Worm (Caenorhabditis elegans) whole organism, young adult: ENCODE data around the gene W01A11.7.

Source experiments
- B0019.2 ChIP-seq: fragments of 200-800 bp; sonication (Bioruptor generic); conservative IDR thresholded peaks from 2 replicates; pipeline ENCODE4 v1.3.6; 2022; ENCODE audit warnings: missing genetic modification reagents, missing genetic modification characterization, missing compliant biosample characterization
- B0336.3 ChIP-seq: fragments of 200-800 bp; sonication (Bioruptor generic); IDR thresholded peaks from 2 replicates; pipeline ENCODE4 v1.3.6; 2022; ENCODE audit warnings: missing genetic modification characterization, missing compliant biosample characterization
- C06A6.2 ChIP-seq: fragments of 200-800 bp; sonication (Bioruptor generic); conservative IDR thresholded peaks from 2 replicates; pipeline ENCODE4 v1.3.6; 2022; ENCODE audit warnings: missing genetic modification characterization, missing compliant biosample characterization
- C17E4.6 ChIP-seq: fragments of 200-800 bp; sonication (Bioruptor generic); IDR thresholded peaks from 2 replicates; pipeline ENCODE4 v1.3.6; 2022; ENCODE audit warnings: missing genetic modification reagents, missing genetic modification characterization, missing compliant biosample characterization
- F57A8.1 ChIP-seq: fragments of 200-800 bp; sonication (Bioruptor generic); optimal IDR thresholded peaks from 2 replicates; lab custom pipeline; 2018; ENCODE audit warnings: mild to moderate bottlenecking, missing genetic modification characterization, moderate library complexity, missing compliant biosample characterization
- T07F8.4 ChIP-seq: sonication (generic microtip); optimal IDR thresholded peaks from 2 replicates; lab custom pipeline; 2016; ENCODE audit warnings: mild to moderate bottlenecking, missing genetic modification characterization, moderate library complexity, missing compliant biosample characterization
- Y56A3A.18 ChIP-seq: fragments of 200-800 bp; sonication (Bioruptor generic); IDR thresholded peaks from 2 replicates; pipeline ENCODE4 v1.3.6; 2022; ENCODE audit warnings: missing genetic modification reagents, missing genetic modification characterization, missing compliant biosample characterization
- Y67H2A.10 ChIP-seq: fragments of 200-800 bp; sonication (Bioruptor generic); conservative IDR thresholded peaks from 2 replicates; pipeline ENCODE4 v1.3.6; 2022; ENCODE audit warnings: missing genetic modification reagents, missing genetic modification characterization, missing compliant biosample characterization
- aptf-2 ChIP-seq: fragments of 200-800 bp; sonication (Bioruptor generic); conservative IDR thresholded peaks from 2 replicates; pipeline ENCODE4 v1.3.6; 2022; ENCODE audit warnings: missing genetic modification reagents, missing genetic modification characterization, missing compliant biosample characterization
- atf-7 ChIP-seq: sonication (generic microtip); optimal IDR thresholded peaks from 2 replicates; lab custom pipeline; 2017; ENCODE audit warnings: mild to moderate bottlenecking, missing genetic modification characterization, missing compliant biosample characterization
- attf-3 ChIP-seq: fragments of 200-800 bp; sonication (Bioruptor generic); conservative IDR thresholded peaks from 2 replicates; pipeline ENCODE4 v1.3.6; 2022; ENCODE audit warnings: missing genetic modification reagents, missing genetic modification characterization, missing compliant biosample characterization
- attf-6 ChIP-seq: fragments of 200-800 bp; sonication (Bioruptor generic); IDR thresholded peaks from 2 replicates; pipeline ENCODE4 v1.3.6; 2022; ENCODE audit warnings: missing genetic modification reagents, missing genetic modification characterization, missing compliant biosample characterization
- ccch-3 ChIP-seq: fragments of 200-800 bp; sonication (Bioruptor generic); optimal IDR thresholded peaks from 2 replicates; lab custom pipeline; 2018; ENCODE audit warnings: mild to moderate bottlenecking, missing genetic modification characterization, missing compliant biosample characterization
- cebp-1 ChIP-seq, 2 experiments: fragments of 200-800 bp in 1 of 2; sonication (Bioruptor generic) in 1 of 2; sonication (generic microtip) in 1 of 2; IDR thresholded peaks in 1 of 2; optimal IDR thresholded peaks in 1 of 2; 2 replicates each; pipeline versions ENCODE4 v1.3.6 to Lab custom; 2017 to 2022; ENCODE audit warnings: missing compliant biosample characterization in 2 of 2, missing genetic modification characterization in 2 of 2, mild to moderate bottlenecking in 1 of 2, missing genetic modification reagents in 1 of 2, moderate library complexity in 1 of 2
- ceh-100 ChIP-seq: fragments of 200-800 bp; sonication (Bioruptor generic); IDR thresholded peaks from 2 replicates; pipeline ENCODE4 v1.3.6; 2022; ENCODE audit warnings: missing genetic modification reagents, missing genetic modification characterization, missing compliant biosample characterization
- ceh-58 ChIP-seq: fragments of 200-800 bp; sonication (Bioruptor generic); IDR thresholded peaks from 2 replicates; pipeline ENCODE4 v1.3.6; 2022; ENCODE audit warnings: missing genetic modification characterization, missing compliant biosample characterization
- ceh-79 ChIP-seq: sonication (generic microtip); optimal IDR thresholded peaks from 2 replicates; lab custom pipeline; 2017; ENCODE audit warnings: mild to moderate bottlenecking, missing genetic modification characterization, missing compliant biosample characterization
- chd-7 ChIP-seq: sonication (generic microtip); optimal IDR thresholded peaks from 2 replicates; lab custom pipeline; 2016; ENCODE audit warnings: mild to moderate bottlenecking, missing genetic modification characterization, moderate library complexity, missing compliant biosample characterization
- dox-1 ChIP-seq: fragments of 200-800 bp; sonication (Bioruptor generic); IDR thresholded peaks from 2 replicates; pipeline ENCODE4 v1.3.6; 2022; ENCODE audit warnings: missing genetic modification reagents, missing genetic modification characterization, missing compliant biosample characterization
- efl-1 ChIP-seq: fragments of 150-350 bp; optimal IDR thresholded peaks from 2 replicates; lab custom pipeline; 2014; ENCODE audit warnings: missing biosample characterization, missing genetic modification reagents, missing genetic modification characterization
- ets-4 ChIP-seq: fragments of 200-800 bp; sonication (Bioruptor generic); optimal IDR thresholded peaks from 2 replicates; lab custom pipeline; 2018; ENCODE audit warnings: mild to moderate bottlenecking, missing genetic modification characterization, missing compliant biosample characterization
- gei-17 ChIP-seq: fragments of 200-800 bp; sonication (Bioruptor generic); optimal IDR thresholded peaks from 2 replicates; lab custom pipeline; 2018; ENCODE audit warnings: mild to moderate bottlenecking, missing genetic modification characterization, missing compliant biosample characterization
- hlh-12 ChIP-seq: sonication (generic microtip); optimal IDR thresholded peaks from 2 replicates; lab custom pipeline; 2016; ENCODE audit warnings: missing genetic modification characterization, missing compliant biosample characterization
- hmg-1.2 ChIP-seq: fragments of 200-800 bp; sonication (Bioruptor generic); IDR thresholded peaks from 2 replicates; pipeline ENCODE4 v1.3.6; 2022; ENCODE audit warnings: missing genetic modification reagents, missing genetic modification characterization, missing compliant biosample characterization
- hmg-20 ChIP-seq: fragments of 200-800 bp; sonication (Bioruptor generic); IDR thresholded peaks from 2 replicates; pipeline ENCODE4 v1.3.6; 2022; ENCODE audit warnings: missing genetic modification reagents, missing genetic modification characterization, missing compliant biosample characterization
- lir-1 ChIP-seq: fragments of 200-800 bp; sonication (Bioruptor generic); conservative IDR thresholded peaks from 2 replicates; pipeline ENCODE4 v1.3.6; 2022; ENCODE audit warnings: missing genetic modification reagents, missing genetic modification characterization, missing compliant biosample characterization
- lsy-27 ChIP-seq: sonication (generic microtip); optimal IDR thresholded peaks from 2 replicates; lab custom pipeline; 2017; ENCODE audit warnings: missing genetic modification characterization, mild to moderate bottlenecking, missing compliant biosample characterization, antibody characterized with exemption, missing genotype, borderline replicate concordance; ENCODE audit not compliant: insufficient read depth
- mxl-1 ChIP-seq: sonication (generic microtip); optimal IDR thresholded peaks from 2 replicates; lab custom pipeline; 2016; ENCODE audit warnings: missing genetic modification characterization, missing compliant biosample characterization
- nfya-2 ChIP-seq: fragments of 200-800 bp; sonication (Bioruptor generic); IDR thresholded peaks from 2 replicates; pipeline ENCODE4 v1.3.6; 2022; ENCODE audit warnings: missing genetic modification reagents, missing genetic modification characterization, missing compliant biosample characterization
- nhr-27 ChIP-seq: fragments of 200-800 bp; sonication (Bioruptor generic); optimal IDR thresholded peaks from 2 replicates; lab custom pipeline; 2018; ENCODE audit warnings: mild to moderate bottlenecking, missing genetic modification characterization, moderate library complexity, missing compliant biosample characterization
- nhr-80 ChIP-seq: sonication (generic microtip); optimal IDR thresholded peaks from 2 replicates; lab custom pipeline; 2016; ENCODE audit warnings: missing genetic modification characterization, missing compliant biosample characterization
- nhr-90 ChIP-seq: sonication (generic microtip); optimal IDR thresholded peaks from 2 replicates; lab custom pipeline; 2016; ENCODE audit warnings: missing genotype, mild to moderate bottlenecking, missing genetic modification characterization, missing compliant biosample characterization
- pha-4 ChIP-seq: fragments of 150-350 bp; sonication (generic microtip); optimal IDR thresholded peaks from 2 replicates; lab custom pipeline; 2014; ENCODE audit warnings: missing biosample characterization, missing genetic modification reagents, missing genetic modification characterization
- sdz-38 ChIP-seq: sonication (generic microtip); optimal IDR thresholded peaks from 2 replicates; lab custom pipeline; 2016; ENCODE audit warnings: missing genotype, missing genetic modification characterization, missing compliant biosample characterization
- snpc-1.3 ChIP-seq: sonication (generic microtip); optimal IDR thresholded peaks from 2 replicates; lab custom pipeline; 2017; ENCODE audit warnings: missing genetic modification characterization, mild to moderate bottlenecking, missing compliant biosample characterization, antibody characterized with exemption, moderate library complexity, missing genotype, missing genetic modification reagents; ENCODE audit not compliant: insufficient read depth
- sptf-2 ChIP-seq: fragments of 200-800 bp; sonication (Bioruptor generic); optimal IDR thresholded peaks from 2 replicates; lab custom pipeline; 2018; ENCODE audit warnings: mild to moderate bottlenecking, missing genetic modification characterization, missing compliant biosample characterization
- tbp1 ChIP-seq: fragments of 200-800 bp; sonication (Bioruptor generic); optimal IDR thresholded peaks from 2 replicates; lab custom pipeline; 2018; ENCODE audit warnings: mild to moderate bottlenecking, missing genetic modification characterization, missing compliant biosample characterization
- tbx-9 ChIP-seq: sonication (generic microtip); optimal IDR thresholded peaks from 2 replicates; lab custom pipeline; 2016; ENCODE audit warnings: borderline replicate concordance, missing genetic modification characterization, inconsistent platforms, missing compliant biosample characterization
- unc-62 ChIP-seq: fragments of 150-350 bp; optimal IDR thresholded peaks from 2 replicates; lab custom pipeline; 2014; ENCODE audit warnings: missing biosample characterization, missing genetic modification reagents, missing genetic modification characterization
- zfh-2 ChIP-seq: fragments of 200-800 bp; sonication (Bioruptor generic); conservative IDR thresholded peaks from 2 replicates; pipeline ENCODE4 v1.3.6; 2022; ENCODE audit warnings: missing genetic modification reagents, missing genetic modification characterization, missing compliant biosample characterization
- zim-3 ChIP-seq: sonication (generic microtip); optimal IDR thresholded peaks from 2 replicates; lab custom pipeline; 2017; ENCODE audit warnings: mild to moderate bottlenecking, missing genetic modification characterization, moderate library complexity, missing compliant biosample characterization
- ztf-22 ChIP-seq: fragments of 200-800 bp; sonication (Bioruptor generic); optimal IDR thresholded peaks from 2 replicates; lab custom pipeline; 2018; ENCODE audit warnings: mild to moderate bottlenecking, missing genetic modification characterization, moderate library complexity, missing compliant biosample characterization
- ztf-26 ChIP-seq: sonication (generic microtip); optimal IDR thresholded peaks from 2 replicates; lab custom pipeline; 2017; ENCODE audit warnings: missing genetic modification characterization, missing compliant biosample characterization

Gene W01A11.7

ce11 chrV:6533030-6533429, 27.8 kb upstream of the W01A11.7 start, which contains the start of gene hpo-26:
Gene hpo-26 (minus strand): TSS chrV:6533060.
- TF ChIP-seq ceh-58 (no peak), T07F8.4 (tag; lab: Kevin White, UChicago) (no peak), C17E4.6 (GFP tag; lab: Robert Waterston, UW) (no peak), zim-3 (tag; lab: Kevin White, UChicago) (no peak)

- peak; percentile 98 for TF ChIP-seq nhr-80 (tag; lab: Kevin White, UChicago)
- TF ChIP-seq mxl-1 (tag; lab: Kevin White, UChicago) = no peak
- peak; percentile 42 for TF ChIP-seq ztf-22 (GFP tag; lab: Kevin White, UChicago)
- TF ChIP-seq T07F8.4 (tag; lab: Kevin White, UChicago) = no peak
- TF ChIP-seq hlh-12 (tag; lab: Kevin White, UChicago) = no peak
- TF ChIP-seq atf-7 (tag; lab: Kevin White, UChicago) = no peak
- peak; percentile 41 for TF ChIP-seq dox-1 (GFP tag; lab: Robert Waterston, UW)
- TF ChIP-seq ztf-26 (tag; lab: Kevin White, UChicago) = no peak
- no peak for TF ChIP-seq Y56A3A.18
- no peak for TF ChIP-seq tbx-9 (tag; lab: Kevin White, UChicago)
- TF ChIP-seq attf-6 (GFP tag; lab: Robert Waterston, UW) = no peak
- TF ChIP-seq B0336.3 (GFP tag; lab: Robert Waterston, UW) = 0 out of 2 replicates have a peak, but pooled peaks have one; percentile 33
- TF ChIP-seq ets-4 (GFP tag; lab: Kevin White, UChicago) = peak; percentile 89
- TF ChIP-seq, all 124 proteins: peak for 5
Measured at ce11 chrV:6524757-6525156, 19.6 kb upstream of the W01A11.7 start, which contains the start of gene acs-1. Gene acs-1 (plus strand): TSS chrV:6524989.

- TF ChIP-seq sptf-2 (GFP tag; lab: Kevin White, UChicago) (no peak), unc-62 (GFP tag; lab: Kevin White, UChicago) (peak; percentile 41), snpc-1.3 (no peak), ccch-3 (no peak), ztf-26 (tag; lab: Kevin White, UChicago) (no peak), cebp-1 (GFP tag; IDR thresholded peaks at IDR 0.05; lab: Robert Waterston, UW) (no peak), cebp-1 (tag; optimal IDR thresholded peaks at IDR 0.05; lab: Kevin White, UChicago) (peak; percentile 23), lsy-27 (tag; lab: Kevin White, UChicago) (no peak), F57A8.1 (no peak), pha-4 (no peak), aptf-2 (GFP tag; lab: Robert Waterston, UW) (no peak), zfh-2 (GFP tag; lab: Robert Waterston, UW) (no peak), ceh-79 (tag; lab: Kevin White, UChicago) (no peak), attf-3 (no peak), dox-1 (GFP tag; lab: Robert Waterston, UW) (peak; percentile 72), nhr-90 (tag; lab: Kevin White, UChicago) (peak; percentile 4), sdz-38 (no peak), lir-1 (no peak), hmg-20 (GFP tag; lab: Robert Waterston, UW) (no peak), Y67H2A.10 (GFP tag; lab: Robert Waterston, UW) (no peak), ets-4 (GFP tag; lab: Kevin White, UChicago) (peak; percentile 94), nhr-27 (tag; lab: Kevin White, UChicago) (no peak), atf-7 (tag; lab: Kevin White, UChicago) (peak; percentile 68), B0019.2 (GFP tag; lab: Robert Waterston, UW) (no peak), C06A6.2 (no peak), B0336.3 (GFP tag; lab: Robert Waterston, UW) (0 out of 2 replicates have a peak, but pooled peaks have one; percentile 16), tbp1 (GFP tag; lab: Kevin White, UChicago) (peak; percentile 0), ceh-100 (GFP tag; lab: Robert Waterston, UW) (no peak), efl-1 (GFP tag; lab: Kevin White, UChicago) (no peak), ztf-22 (GFP tag; lab: Kevin White, UChicago) (peak; percentile 83), gei-17 (no peak), hmg-1.2 (GFP tag; lab: Robert Waterston, UW) (no peak), chd-7 (tag; lab: Kevin White, UChicago) (no peak), nfya-2 (GFP tag; lab: Robert Waterston, UW) (no peak)
Measured at ce11 chrV:6522879-6523497, 17.8 kb upstream of the W01A11.7 start.
